Fruit fly (Drosophila melanogaster) Kc167 (cell line): ENCODE data around the gene jus.

ENCODE experiments used
- Sin3A ChIP-seq: fragments of >200 bp; optimal IDR thresholded peaks from 2 replicates; lab custom pipeline; 2018; ENCODE audit warnings: missing external identifiers
- psq ChIP-seq: fragments of >200 bp; optimal IDR thresholded peaks from 2 replicates; lab custom pipeline; 2017; ENCODE audit warnings: missing external identifiers
- ttk ChIP-seq: sonication (Bioruptor generic); optimal IDR thresholded peaks from 2 replicates; lab custom pipeline; 2017; ENCODE audit warnings: missing external identifiers

- TF ChIP-seq psq (lab: Kevin White, UChicago) (no peak), ttk (lab: Kevin White, UChicago) (no peak), Sin3A (lab: Kevin White, UChicago) (no peak)
Measured at dm6 chr3R:29220585-29220984, 25.8 kb upstream of the jus start.
